Fruit fly (Drosophila melanogaster) whole organism, adult: Measurements from ENCODE around the gene mthl12.
A peak's percentile ranks its signal among the peaks of the same experiment; 100 is the strongest.

Source experiments
- CG11617 ChIP-seq: fragments of 200-800 bp; sonication (Bioruptor generic); optimal IDR thresholded peaks from 2 replicates; lab custom pipeline; 2017; ENCODE audit warnings: mild to moderate bottlenecking, missing biosample characterization, missing genetic modification reagents, missing genetic modification characterization
- CG5204 ChIP-seq: fragments of 200-800 bp; sonication (Bioruptor generic); optimal IDR thresholded peaks from 2 replicates; lab custom pipeline; 2016; ENCODE audit warnings: missing biosample characterization, missing genetic modification characterization
- CG7045 ChIP-seq: fragments of 200-800 bp; sonication (Bioruptor generic); optimal IDR thresholded peaks from 2 replicates; lab custom pipeline; 2017; ENCODE audit warnings: missing biosample characterization, mild to moderate bottlenecking, missing genetic modification characterization
- CG7101 ChIP-seq: fragments of 200-800 bp; sonication (Bioruptor generic); optimal IDR thresholded peaks from 2 replicates; lab custom pipeline; 2018; ENCODE audit warnings: missing biosample characterization, mild to moderate bottlenecking, missing genetic modification characterization, moderate library complexity
- cic ChIP-seq: fragments of 200-800 bp; sonication (Bioruptor generic); optimal IDR thresholded peaks from 2 replicates; lab custom pipeline; 2017; ENCODE audit warnings: missing biosample characterization, mild to moderate bottlenecking, missing genetic modification characterization, moderate library complexity

DNA sequence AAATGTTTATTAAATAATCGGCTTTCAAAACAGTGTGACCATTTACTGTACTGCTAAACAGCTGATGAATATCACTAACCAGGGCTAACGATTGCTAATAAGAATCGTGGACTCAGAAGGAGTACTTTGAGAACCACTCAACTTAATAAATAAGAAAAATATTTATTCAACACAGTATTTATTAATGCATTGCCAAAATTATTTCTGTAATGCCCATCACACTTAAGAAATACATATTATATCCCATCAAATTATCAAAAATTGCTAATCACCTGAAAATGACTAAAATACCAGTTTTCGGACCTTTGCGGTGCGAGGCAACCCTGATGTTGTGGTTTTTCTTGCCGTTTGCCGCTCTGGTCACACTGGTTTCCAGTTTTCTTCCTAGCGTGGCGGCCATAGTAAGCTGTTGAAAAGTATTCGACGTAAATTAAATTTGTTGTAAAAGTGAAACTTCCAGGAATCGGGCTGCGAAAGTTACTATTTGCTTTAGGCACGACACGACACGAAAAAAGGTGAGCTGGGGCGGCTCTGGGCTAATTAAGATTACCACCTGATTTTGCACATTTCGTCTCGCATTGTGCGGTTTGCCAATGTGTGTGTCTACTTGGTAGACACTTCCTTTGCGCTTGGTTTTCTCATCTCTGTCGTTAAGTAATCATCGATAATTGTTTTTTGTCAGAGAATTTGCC, 28.4 kb downstream of the mthl12 start, which contains the start of the genes mRpS21 and Droj2:
- peak; percentile 82 for TF ChIP-seq CG5204 (GFP tag; lab: Kevin White, UChicago)
- no peak for TF ChIP-seq cic (GFP tag; lab: Kevin White, UChicago)
- peak; percentile 47 for TF ChIP-seq CG7045
- TF ChIP-seq CG11617 (GFP tag; lab: Kevin White, UChicago): peak; percentile 39
- TF ChIP-seq CG7101: peak; percentile 68
